Fruit fly (Drosophila melanogaster) whole organism, embryonic: ENCODE data around the gene CG43731.
A peak's percentile ranks its signal among the peaks of the same experiment; 100 is the strongest.

Experiments
- CG10979 ChIP-seq: fragments of 200-800 bp; sonication (Bioruptor generic); optimal IDR thresholded peaks from 2 replicates; lab custom pipeline; 2018; ENCODE audit warnings: missing biosample characterization, mild to moderate bottlenecking, missing genetic modification characterization, moderate library complexity
- CG12236 ChIP-seq: fragments of 200-800 bp; sonication (Bioruptor generic); optimal IDR thresholded peaks from 2 replicates; lab custom pipeline; 2016; ENCODE audit warnings: missing biosample characterization, missing genetic modification characterization
- CG6689 ChIP-seq: fragments of 200-800 bp; sonication (Bioruptor generic); IDR thresholded peaks from 2 replicates; pipeline ENCODE4 v1.3.6; 2022; ENCODE audit warnings: missing biosample characterization, missing genetic modification characterization
- CTCF ChIP-seq: fragments of 200-800 bp; sonication (Bioruptor generic); optimal IDR thresholded peaks from 2 replicates; lab custom pipeline; 2017; ENCODE audit warnings: missing biosample characterization, mild to moderate bottlenecking, missing genetic modification characterization, moderate library complexity
- Doc3 ChIP-seq: fragments of 200-800 bp; sonication (Bioruptor generic); IDR thresholded peaks from 3 replicates; pipeline ENCODE4 v1.3.6; 2022; ENCODE audit warnings: missing biosample characterization, missing genetic modification characterization; ENCODE audit not compliant: partially characterized antibody
- H15 ChIP-seq: fragments of 200-800 bp; sonication (Bioruptor generic); IDR thresholded peaks from 3 replicates; pipeline ENCODE4 v1.3.6; 2022; ENCODE audit warnings: missing biosample characterization, missing genetic modification characterization
- HLHmδ ChIP-seq: fragments of 200-800 bp; sonication (Bioruptor generic); optimal IDR thresholded peaks from 2 replicates; lab custom pipeline; 2018; ENCODE audit warnings: missing biosample characterization, mild to moderate bottlenecking, missing genetic modification characterization, moderate library complexity
- MBD-R2 ChIP-seq: fragments of 200-800 bp; sonication (Bioruptor generic); IDR thresholded peaks from 2 replicates; pipeline ENCODE4 v1.3.6; 2022; ENCODE audit warnings: missing biosample characterization, missing genetic modification characterization
- NC2α ChIP-seq: fragments of 200-800 bp; sonication (Bioruptor generic); optimal IDR thresholded peaks from 2 replicates; lab custom pipeline; 2016; ENCODE audit warnings: missing biosample characterization, missing genetic modification characterization
- gfzf ChIP-seq: fragments of 200-800 bp; sonication (Bioruptor generic); optimal IDR thresholded peaks from 2 replicates; lab custom pipeline; 2016; ENCODE audit warnings: missing biosample characterization, mild to moderate bottlenecking, missing genetic modification characterization, moderate library complexity
- nerfin-1 ChIP-seq: fragments of 200-800 bp; sonication (Bioruptor generic); optimal IDR thresholded peaks from 3 replicates; lab custom pipeline; 2019; ENCODE audit warnings: missing biosample characterization, mild to moderate bottlenecking, missing genetic modification characterization, moderate library complexity
- ttk ChIP-seq: fragments of 200-800 bp; sonication (Bioruptor generic); IDR thresholded peaks from 2 replicates; pipeline ENCODE4 v2.1.2; 2022; ENCODE audit warnings: missing biosample characterization, missing genetic modification characterization

- TF ChIP-seq HLHmδ: no peak
- no peak for TF ChIP-seq CG6689 (GFP tag; lab: Robert Waterston, UW)
- no peak for TF ChIP-seq Doc3
- TF ChIP-seq gfzf (GFP tag; lab: Kevin White, UChicago): no peak
- TF ChIP-seq ttk (GFP tag; lab: Robert Waterston, UW): no peak
- no peak for TF ChIP-seq H15 (GFP tag; lab: Robert Waterston, UW)
- TF ChIP-seq CG12236 (GFP tag; lab: Kevin White, UChicago): no peak
- no peak for TF ChIP-seq MBD-R2 (GFP tag; lab: Robert Waterston, UW)
- peak; percentile 14 for TF ChIP-seq nerfin-1
- no peak for TF ChIP-seq CTCF
- TF ChIP-seq CG10979: no peak
- TF ChIP-seq NC2α (GFP tag; lab: Kevin White, UChicago): no peak
Measured at dm6 chr2L:19139751-19140150, 37.9 kb downstream of the CG43731 start.
